Worm (Caenorhabditis elegans): ENCODE results near the gene Y110A2AL.6.

The Y110A2AL.6 gene

ce11 chrII:2857559-2857958, 16.1 kb upstream of the Y110A2AL.6 start:
- no peak for TF ChIP-seq unc-39 (tag; optimal IDR thresholded peaks at IDR 0.05)
- peak; percentile 40 for TF ChIP-seq hlh-11 (tag; optimal IDR thresholded peaks at IDR 0.05)
- peak; percentile 98 for TF ChIP-seq nhr-28 (tag; optimal IDR thresholded peaks at IDR 0.05)
- no peak for TF ChIP-seq daf-8 (GFP tag; IDR thresholded peaks at IDR 0.05)
- TF ChIP-seq mdl-1 (tag; optimal IDR thresholded peaks at IDR 0.05), result peak in 1 of 2 experiments; percentile 15
- no peak for TF ChIP-seq ztf-7 (tag; optimal IDR thresholded peaks at IDR 0.05)
- TF ChIP-seq mxl-3 (GFP tag; optimal IDR thresholded peaks at IDR 0.05), result peak; percentile 4
- TF ChIP-seq aha-1 (tag), result peak; percentile 28
- peak; percentile 58 for TF ChIP-seq nhr-48 (tag; optimal IDR thresholded peaks at IDR 0.05)
- peak; percentile 22; the same call in 1 of the 2 replicates for TF ChIP-seq nhr-41 (GFP tag; IDR thresholded peaks at IDR 0.05)
- no peak for TF ChIP-seq nhr-237 (tag; optimal IDR thresholded peaks at IDR 0.05)
- no peak for TF ChIP-seq zip-2 (tag; optimal IDR thresholded peaks at IDR 0.05)
- TF ChIP-seq F37D6.2 (tag; optimal IDR thresholded peaks at IDR 0.05), result no peak

- TF ChIP-seq nhr-28 (tag; optimal IDR thresholded peaks at IDR 0.05) (peak; percentile 82), Y75B8A.6 (GFP tag; IDR thresholded peaks at IDR 0.05) (no peak), snpc-1.2 (GFP tag; IDR thresholded peaks at IDR 0.05) (no peak), lim-7 (GFP tag; IDR thresholded peaks at IDR 0.05) (no peak), hlh-11 (tag; optimal IDR thresholded peaks at IDR 0.05) (peak; percentile 36), Y105C5A.15 (GFP tag; IDR thresholded peaks at IDR 0.05) (no peak), ces-1 (GFP tag; optimal IDR thresholded peaks at IDR 0.05) (no peak), ceh-28 (tag; optimal IDR thresholded peaks at IDR 0.05) (no peak)
These were observed 14.7 kb upstream of the Y110A2AL.6 start for ce11 chrII:2856114-2856513.

ce11 chrII:2854794-2855193, 13.4 kb upstream of the Y110A2AL.6 start:
- TF ChIP-seq F37D6.2 (tag; optimal IDR thresholded peaks at IDR 0.05) (no peak), hlh-30 (tag; optimal IDR thresholded peaks at IDR 0.05; ENCODE audit: insufficient read depth) (peak; percentile 14), lin-29 (GFP tag; IDR thresholded peaks at IDR 0.05) (no peak), hlh-11 (tag; optimal IDR thresholded peaks at IDR 0.05) (peak; percentile 52), nhr-25 (tag; optimal IDR thresholded peaks at IDR 0.05; ENCODE audit: borderline replicate concordance, insufficient read depth) (peak; percentile 15), ZK337.2 (GFP tag; IDR thresholded peaks at IDR 0.05) (no peak), Y48G9A.11 (GFP tag; IDR thresholded peaks at IDR 0.05) (no peak), nhr-28 (tag; optimal IDR thresholded peaks at IDR 0.05) (peak; percentile 53), aha-1 (tag) (peak; percentile 14), lin-1 (GFP tag; IDR thresholded peaks at IDR 0.05) (no peak), ceh-62 (tag; optimal IDR thresholded peaks at IDR 0.05) (no peak), D1046.2 (GFP tag; IDR thresholded peaks at IDR 0.05) (no peak)

- TF ChIP-seq F37D6.2 (tag; optimal IDR thresholded peaks at IDR 0.05), result no peak
These were observed 12.3 kb upstream of the Y110A2AL.6 start for ce11 chrII:2853767-2854166.

- TF ChIP-seq spr-3 (GFP tag; optimal IDR thresholded peaks at IDR 0.05) (no peak), mxl-2 (GFP tag; conservative IDR thresholded peaks at IDR 0.05) (no peak), hlh-11 (tag; optimal IDR thresholded peaks at IDR 0.05) (no peak), fkh-10 (GFP tag; optimal IDR thresholded peaks at IDR 0.05) (no peak), ZK546.5 (tag; optimal IDR thresholded peaks at IDR 0.05) (no peak)
These were observed 11.1 kb upstream of the Y110A2AL.6 start, which contains the start of gene ptc-3 for ce11 chrII:2852493-2852892. Gene ptc-3, minus strand, starts transcription at chrII:2852593.

ce11 chrII:2846552-2846951, 5.1 kb upstream of the Y110A2AL.6 start:
- TF ChIP-seq nhr-28 (tag; optimal IDR thresholded peaks at IDR 0.05), result no peak
